Worm (Caenorhabditis elegans) whole organism, young adult: Measurements from ENCODE around the gene C17H12.5.
"Not testable (repeated sequence)": the region's sequence is repeated elsewhere in the genome, so short reads cannot be mapped to it uniquely, and the experiment has no call there.

Source experiments
- B0019.2 ChIP-seq: fragments of 200-800 bp; sonication (Bioruptor generic); conservative IDR thresholded peaks from 2 replicates; pipeline ENCODE4 v1.3.6; 2022; ENCODE audit warnings: missing genetic modification reagents, missing genetic modification characterization, missing compliant biosample characterization
- F57C9.4 ChIP-seq: sonication (generic microtip); optimal IDR thresholded peaks from 2 replicates; lab custom pipeline; 2017; ENCODE audit warnings: mild to moderate bottlenecking, missing genetic modification characterization, missing compliant biosample characterization
- K12H6.12 ChIP-seq: fragments of 200-800 bp; sonication (Bioruptor generic); optimal IDR thresholded peaks from 2 replicates; lab custom pipeline; 2018; ENCODE audit warnings: mild to moderate bottlenecking, missing genetic modification characterization, missing compliant biosample characterization
- T07F8.4 ChIP-seq: sonication (generic microtip); optimal IDR thresholded peaks from 2 replicates; lab custom pipeline; 2016; ENCODE audit warnings: mild to moderate bottlenecking, missing genetic modification characterization, moderate library complexity, missing compliant biosample characterization
- Y67H2A.10 ChIP-seq: fragments of 200-800 bp; sonication (Bioruptor generic); conservative IDR thresholded peaks from 2 replicates; pipeline ENCODE4 v1.3.6; 2022; ENCODE audit warnings: missing genetic modification reagents, missing genetic modification characterization, missing compliant biosample characterization
- Y95B8A.8 ChIP-seq: fragments of 200-800 bp; sonication (Bioruptor generic); IDR thresholded peaks from 2 replicates; pipeline ENCODE4 v1.3.6; 2022; ENCODE audit warnings: missing genetic modification reagents, missing genetic modification characterization, missing compliant biosample characterization
- aptf-3 ChIP-seq: fragments of 200-800 bp; sonication (Bioruptor generic); IDR thresholded peaks from 2 replicates; pipeline ENCODE4 v1.3.6; 2022; ENCODE audit warnings: missing genetic modification characterization, missing compliant biosample characterization
- atf-7 ChIP-seq: sonication (generic microtip); optimal IDR thresholded peaks from 2 replicates; lab custom pipeline; 2017; ENCODE audit warnings: mild to moderate bottlenecking, missing genetic modification characterization, missing compliant biosample characterization
- attf-6 ChIP-seq: fragments of 200-800 bp; sonication (Bioruptor generic); IDR thresholded peaks from 2 replicates; pipeline ENCODE4 v1.3.6; 2022; ENCODE audit warnings: missing genetic modification reagents, missing genetic modification characterization, missing compliant biosample characterization
- ccch-3 ChIP-seq: fragments of 200-800 bp; sonication (Bioruptor generic); optimal IDR thresholded peaks from 2 replicates; lab custom pipeline; 2018; ENCODE audit warnings: mild to moderate bottlenecking, missing genetic modification characterization, missing compliant biosample characterization
- die-1 ChIP-seq: sonication (generic microtip); optimal IDR thresholded peaks from 2 replicates; lab custom pipeline; 2016; ENCODE audit warnings: missing genotype, mild to moderate bottlenecking, missing genetic modification characterization, missing compliant biosample characterization
- dpl-1 ChIP-seq: fragments of 150-350 bp; optimal IDR thresholded peaks from 2 replicates; lab custom pipeline; 2014; ENCODE audit warnings: missing biosample characterization, missing genetic modification reagents, missing genetic modification characterization
- egl-44 ChIP-seq: fragments of 200-800 bp; sonication (Bioruptor generic); IDR thresholded peaks from 2 replicates; pipeline ENCODE4 v1.3.6; 2022; ENCODE audit warnings: missing genetic modification reagents, missing genetic modification characterization, missing compliant biosample characterization
- egrh-3 ChIP-seq: fragments of 200-800 bp; sonication (Bioruptor generic); IDR thresholded peaks from 2 replicates; pipeline ENCODE4 v1.3.6; 2022; ENCODE audit warnings: missing genetic modification reagents, missing genetic modification characterization, missing compliant biosample characterization
- hmg-1.2 ChIP-seq: fragments of 200-800 bp; sonication (Bioruptor generic); IDR thresholded peaks from 2 replicates; pipeline ENCODE4 v1.3.6; 2022; ENCODE audit warnings: missing genetic modification reagents, missing genetic modification characterization, missing compliant biosample characterization
- hsf-1 ChIP-seq: fragments of 200-800 bp; sonication (Bioruptor generic); IDR thresholded peaks from 2 replicates; pipeline ENCODE4 v1.3.6; 2022; ENCODE audit warnings: missing genetic modification reagents, missing genetic modification characterization, missing compliant biosample characterization
- let-607 ChIP-seq, 2 experiments: fragments of 200-800 bp in 1 of 2; sonication (Bioruptor generic) in 1 of 2; sonication (generic microtip) in 1 of 2; optimal IDR thresholded peaks; 2 replicates each; lab custom pipeline; 2016 to 2018; ENCODE audit warnings: mild to moderate bottlenecking in 2 of 2, missing compliant biosample characterization in 2 of 2, missing genetic modification characterization in 2 of 2, moderate library complexity in 2 of 2, missing genotype in 1 of 2
- lin-35 ChIP-seq, 3 experiments: fragments of 150-350 bp in 2 of 3; sonication (generic microtip) in 1 of 3; optimal IDR thresholded peaks; 2 replicates each; lab custom pipeline; 2014 to 2018; ENCODE audit warnings: missing biosample characterization in 3 of 3, missing genetic modification characterization in 3 of 3, missing genetic modification reagents in 3 of 3
- lin-54 ChIP-seq: fragments of 200-800 bp; sonication (Bioruptor generic); optimal IDR thresholded peaks from 2 replicates; lab custom pipeline; 2018; ENCODE audit warnings: mild to moderate bottlenecking, missing genetic modification characterization, missing compliant biosample characterization
- madf-10 ChIP-seq: sonication (generic microtip); optimal IDR thresholded peaks from 2 replicates; lab custom pipeline; 2016; ENCODE audit warnings: mild to moderate bottlenecking, missing genetic modification characterization, missing compliant biosample characterization
- madf-3 ChIP-seq: fragments of 200-800 bp; sonication (Bioruptor generic); IDR thresholded peaks from 2 replicates; pipeline ENCODE4 v1.3.6; 2022; ENCODE audit warnings: missing genetic modification reagents, missing genetic modification characterization, missing compliant biosample characterization
- mcd-1 ChIP-seq: fragments of 200-800 bp; sonication (Bioruptor generic); IDR thresholded peaks from 2 replicates; pipeline ENCODE4 v1.3.6; 2022; ENCODE audit warnings: missing genetic modification reagents, missing genetic modification characterization, missing compliant biosample characterization
- nfya-1 ChIP-seq: sonication (generic microtip); optimal IDR thresholded peaks from 2 replicates; lab custom pipeline; 2017; ENCODE audit warnings: antibody characterized with exemption, missing compliant biosample characterization, missing genetic modification characterization, borderline replicate concordance; ENCODE audit not compliant: insufficient read depth
- nfya-2 ChIP-seq: fragments of 200-800 bp; sonication (Bioruptor generic); IDR thresholded peaks from 2 replicates; pipeline ENCODE4 v1.3.6; 2022; ENCODE audit warnings: missing genetic modification reagents, missing genetic modification characterization, missing compliant biosample characterization
- nhr-80 ChIP-seq: sonication (generic microtip); optimal IDR thresholded peaks from 2 replicates; lab custom pipeline; 2016; ENCODE audit warnings: missing genetic modification characterization, missing compliant biosample characterization
- rpc-1 ChIP-seq, 2 experiments: fragments of 150-350 bp in 1 of 2; sonication (generic microtip) in 1 of 2; optimal IDR thresholded peaks; 2 replicates each; lab custom pipeline; 2014 to 2018; ENCODE audit warnings: missing biosample characterization in 1 of 2, missing genetic modification characterization in 1 of 2, missing genetic modification reagents in 1 of 2, missing genotype in 1 of 2
- snpc-1.3 ChIP-seq: sonication (generic microtip); optimal IDR thresholded peaks from 2 replicates; lab custom pipeline; 2017; ENCODE audit warnings: missing genetic modification characterization, mild to moderate bottlenecking, missing compliant biosample characterization, antibody characterized with exemption, moderate library complexity, missing genotype, missing genetic modification reagents; ENCODE audit not compliant: insufficient read depth
- snpc-3.4 ChIP-seq: sonication (generic microtip); optimal IDR thresholded peaks from 2 replicates; lab custom pipeline; 2017; ENCODE audit warnings: missing genetic modification characterization, mild to moderate bottlenecking, missing compliant biosample characterization, antibody characterized with exemption, moderate library complexity, missing genotype, missing genetic modification reagents
- sptf-2 ChIP-seq: fragments of 200-800 bp; sonication (Bioruptor generic); optimal IDR thresholded peaks from 2 replicates; lab custom pipeline; 2018; ENCODE audit warnings: mild to moderate bottlenecking, missing genetic modification characterization, missing compliant biosample characterization
- ztf-28 ChIP-seq: fragments of 200-800 bp; sonication (Bioruptor generic); IDR thresholded peaks from 2 replicates; pipeline ENCODE4 v1.3.6; 2022; ENCODE audit warnings: missing genetic modification reagents, missing genetic modification characterization, missing compliant biosample characterization
- ztf-6 ChIP-seq: fragments of 200-800 bp; sonication (Bioruptor generic); IDR thresholded peaks from 2 replicates; pipeline ENCODE4 v1.3.6; 2022; ENCODE audit warnings: missing genetic modification reagents, missing genetic modification characterization, missing compliant biosample characterization

The C17H12.5 gene

DNA sequence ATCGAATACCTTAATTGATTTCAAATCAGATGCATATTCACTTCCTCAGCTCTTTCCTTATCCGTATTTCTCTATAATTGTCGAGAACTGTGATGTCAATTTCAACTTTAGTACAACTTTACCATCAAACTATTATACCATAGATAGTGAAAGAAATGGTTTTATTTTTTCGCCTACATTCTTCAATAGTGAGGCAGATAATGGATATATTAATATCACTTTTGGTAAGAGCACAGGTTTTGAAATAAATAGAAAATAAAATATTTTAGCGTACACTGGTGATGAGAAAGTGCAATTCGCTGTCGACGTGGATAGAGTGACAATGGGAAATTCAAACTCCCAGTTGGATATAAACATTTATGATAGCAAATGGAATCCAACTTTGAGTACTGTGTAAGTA, 14.7 kb upstream of the C17H12.5 start:
- no peak for TF ChIP-seq ccch-3
- TF ChIP-seq aptf-3 (GFP tag; lab: Robert Waterston, UW) = no peak
- no peak for TF ChIP-seq snpc-1.3 (tag; lab: Kevin White, UChicago)
- TF ChIP-seq ztf-6 = no peak
- TF ChIP-seq, all 124 proteins: peak for 0

DNA sequence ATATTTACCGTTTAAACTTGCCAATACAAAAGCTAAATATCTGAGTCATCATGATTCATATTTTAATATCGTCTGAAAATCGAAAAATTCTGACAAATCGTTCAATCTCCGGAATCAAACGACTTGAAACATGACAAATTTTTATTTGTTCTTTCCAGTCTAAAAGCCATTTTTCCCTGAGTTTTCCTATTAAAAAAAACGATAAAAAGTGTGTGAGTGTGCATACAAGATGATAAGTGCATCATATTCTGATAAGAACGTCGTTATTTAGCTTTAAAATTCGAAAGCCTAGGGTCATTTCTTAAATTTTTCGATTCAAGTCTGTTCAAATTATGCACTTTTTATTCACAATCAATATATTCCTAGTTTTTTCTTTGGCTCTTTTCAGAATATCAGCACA, 12.4 kb upstream of the C17H12.5 start, which contains the start of gene H20E11.1:
Gene H20E11.1, plus strand, starts transcription at position 244 of the 400 bp plus-strand sequence.
- no peak for TF ChIP-seq F57C9.4
- no peak for TF ChIP-seq Y67H2A.10
- no peak for TF ChIP-seq rpc-1 (optimal IDR thresholded peaks at IDR 0.05; lab: Kevin White, UChicago)
- TF ChIP-seq rpc-1 (tag; optimal IDR thresholded peaks at IDR 0.05; lab: Kevin White, UChicago) = no peak
- peak; percentile 29 for TF ChIP-seq nhr-80 (tag; lab: Kevin White, UChicago)
- no peak for TF ChIP-seq lin-35 (GFP tag; optimal IDR thresholded peaks at IDR 0.05; lab: Kevin White, UChicago)
- TF ChIP-seq B0019.2 (GFP tag; lab: Robert Waterston, UW) = no peak
- no peak for TF ChIP-seq sptf-2 (GFP tag; lab: Kevin White, UChicago)
- TF ChIP-seq ztf-28 (GFP tag; lab: Robert Waterston, UW) = no peak

DNA sequence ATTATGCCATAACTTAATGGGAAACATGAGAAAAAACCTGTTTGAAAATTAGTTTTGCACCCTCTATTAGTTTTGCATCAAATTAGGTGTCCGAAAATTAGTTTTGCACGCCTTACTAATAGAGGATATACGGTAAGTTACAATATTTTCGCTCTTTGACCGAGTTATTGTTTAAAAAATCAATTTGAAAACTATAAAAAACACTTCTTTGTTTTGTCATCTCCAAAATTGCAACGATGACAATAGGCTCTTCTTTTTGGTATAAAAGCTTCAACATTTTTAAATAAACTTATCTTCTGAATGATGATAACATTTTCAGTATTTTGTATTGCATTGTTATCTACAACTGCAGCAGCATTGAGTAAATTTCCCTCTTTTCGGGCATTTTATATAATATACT, 10.0 kb upstream of the C17H12.5 start, which contains the start of gene H20E11.2:
Gene H20E11.2, plus strand, starts transcription at position 301 of the 400 bp plus-strand sequence.
- not testable (repeated sequence) for TF ChIP-seq dpl-1 (GFP tag; lab: Kevin White, UChicago); hmg-1.2 (GFP tag; lab: Robert Waterston, UW); madf-10 (tag; lab: Kevin White, UChicago)

DNA sequence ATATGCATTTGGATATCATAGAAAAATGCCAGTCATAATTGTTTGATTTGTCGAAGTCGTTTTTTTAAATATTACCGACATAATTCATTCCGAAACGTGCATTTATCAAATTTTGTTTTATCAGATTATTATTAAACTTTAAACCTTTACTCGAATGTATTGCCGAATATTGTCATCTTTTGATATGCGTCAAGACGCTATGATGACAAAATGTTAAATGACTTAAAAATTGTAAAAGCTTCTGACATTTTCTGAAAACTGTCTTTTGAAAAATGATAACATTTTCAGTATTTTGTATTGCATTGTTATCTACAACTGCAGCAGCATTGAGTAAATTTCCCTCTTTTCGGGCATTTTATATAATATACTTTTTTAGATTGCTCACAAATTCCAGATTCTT, 7.2 kb upstream of the C17H12.5 start, which contains the start of gene H20E11.3:
Gene H20E11.3, plus strand, starts transcription at position 195 of the 400 bp plus-strand sequence.
- peak; percentile 47 for TF ChIP-seq nhr-80 (tag; lab: Kevin White, UChicago)
- TF ChIP-seq nfya-1 (tag; lab: Kevin White, UChicago) = no peak

DNA sequence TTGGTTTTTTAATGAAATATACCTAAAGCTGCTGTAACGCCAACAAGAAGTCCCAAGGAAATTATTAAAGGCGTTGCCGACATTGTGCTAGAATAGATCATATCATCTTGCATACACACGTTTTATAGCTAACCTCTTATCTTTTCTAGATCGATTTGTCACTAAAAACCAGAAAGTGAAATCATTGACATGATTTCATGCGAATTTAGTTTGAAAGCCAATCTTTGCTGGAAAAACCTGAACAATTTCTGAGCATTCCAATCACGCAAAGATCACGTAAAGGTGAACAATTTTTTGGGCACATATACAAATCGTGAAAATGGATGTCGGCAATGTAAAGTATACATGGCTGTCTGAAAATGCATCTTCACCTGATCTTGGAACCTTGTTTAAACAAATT, 5.0 kb upstream of the C17H12.5 start, which contains the start of gene C17H12.6:
Gene C17H12.6, minus strand, starts transcription at position 101 of the 400 bp plus-strand sequence.
- TF ChIP-seq K12H6.12 (tag; lab: Kevin White, UChicago) (no peak), hsf-1 (GFP tag; lab: Robert Waterston, UW) (no peak), lin-54 (no peak), ccch-3 (no peak), mcd-1 (GFP tag; lab: Robert Waterston, UW) (no peak), nfya-2 (GFP tag; lab: Robert Waterston, UW) (no peak), nfya-1 (tag; lab: Kevin White, UChicago) (no peak), let-607 (tag; optimal IDR thresholded peaks at IDR 0.05; lab: Kevin White, UChicago) (no peak), atf-7 (no peak), T07F8.4 (no peak), die-1 (tag; lab: Kevin White, UChicago) (no peak), Y95B8A.8 (GFP tag; lab: Robert Waterston, UW) (no peak), madf-3 (no peak), egrh-3 (GFP tag; lab: Robert Waterston, UW) (no peak)

DNA sequence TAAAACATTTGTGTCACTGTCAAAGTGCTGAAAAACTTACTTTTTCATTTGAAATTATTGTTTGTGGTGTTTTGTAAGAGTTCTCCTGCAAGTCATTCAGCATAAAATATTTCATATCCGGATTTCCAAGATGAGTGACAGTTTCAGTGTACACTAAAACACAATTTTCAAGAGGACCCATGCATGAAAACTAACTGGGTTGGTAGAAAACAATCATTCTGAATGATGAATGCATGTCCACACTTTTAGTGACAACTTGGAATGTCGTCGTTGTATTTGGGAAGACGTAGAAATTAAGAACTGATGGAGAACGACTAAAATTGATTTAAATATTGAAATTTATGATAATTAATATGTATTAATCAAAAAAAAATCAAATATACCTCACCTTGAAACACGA, 4.3 kb upstream of the C17H12.5 start:
- TF ChIP-seq attf-6 (GFP tag; lab: Robert Waterston, UW) = no peak
- TF ChIP-seq aptf-3 (GFP tag; lab: Robert Waterston, UW) = no peak
- TF ChIP-seq snpc-3.4 = no peak
- TF ChIP-seq hmg-1.2 (GFP tag; lab: Robert Waterston, UW) = no peak
- TF ChIP-seq egl-44 (GFP tag; lab: Robert Waterston, UW) = no peak
- TF ChIP-seq rpc-1 (optimal IDR thresholded peaks at IDR 0.05; lab: Kevin White, UChicago) = no peak
- no peak for TF ChIP-seq rpc-1 (tag; optimal IDR thresholded peaks at IDR 0.05; lab: Kevin White, UChicago)
- no peak for TF ChIP-seq sptf-2 (GFP tag; lab: Kevin White, UChicago)
- no peak for TF ChIP-seq ztf-6
- no peak for TF ChIP-seq T07F8.4
